Fruit fly (Drosophila melanogaster) whole organism, embryonic: ENCODE measurements around the gene CG34258.

Experiments
- Awh ChIP-seq: fragments of 200-800 bp; sonication (Bioruptor generic); IDR thresholded peaks from 2 replicates; pipeline ENCODE4, ENCODE4 v1.3.6; 2022; ENCODE audit warnings: missing biosample characterization, missing genetic modification characterization
- Blimp-1 ChIP-seq: fragments of 200-800 bp; sonication (Bioruptor generic); optimal IDR thresholded peaks from 3 replicates; lab custom pipeline; 2018; ENCODE audit warnings: missing biosample characterization, missing genetic modification characterization, mild to moderate bottlenecking, moderate library complexity, missing genetic modification reagents
- CG11723 ChIP-seq: fragments of 200-800 bp; sonication (Bioruptor generic); optimal IDR thresholded peaks from 2 replicates; lab custom pipeline; 2017; ENCODE audit warnings: missing biosample characterization, mild to moderate bottlenecking, missing genetic modification characterization
- CG12155 ChIP-seq: fragments of 200-800 bp; sonication (Bioruptor generic); optimal IDR thresholded peaks from 3 replicates; lab custom pipeline; 2016; ENCODE audit warnings: missing biosample characterization, missing genetic modification characterization
- CG13287 ChIP-seq: fragments of 200-800 bp; sonication (Bioruptor generic); IDR thresholded peaks from 2 replicates; pipeline ENCODE4 v1.3.6; 2022; ENCODE audit warnings: missing biosample characterization, missing genetic modification characterization; ENCODE audit not compliant: partially characterized antibody
- CG14860 ChIP-seq: fragments of 200-800 bp; sonication (Bioruptor generic); IDR thresholded peaks from 3 replicates; pipeline ENCODE4 v1.3.6; 2022; ENCODE audit warnings: missing biosample characterization, missing genetic modification characterization; ENCODE audit not compliant: partially characterized antibody
- CG14965 ChIP-seq: fragments of 200-800 bp; sonication (Bioruptor generic); optimal IDR thresholded peaks from 2 replicates; lab custom pipeline; 2016; ENCODE audit warnings: missing biosample characterization, missing genetic modification characterization, borderline replicate concordance
- CG1647 ChIP-seq: fragments of 200-800 bp; sonication (Bioruptor generic); optimal IDR thresholded peaks from 3 replicates; lab custom pipeline; 2016; ENCODE audit warnings: missing biosample characterization, missing genetic modification characterization
- CG2116 ChIP-seq: fragments of 200-800 bp; sonication (Bioruptor generic); optimal IDR thresholded peaks from 3 replicates; lab custom pipeline; 2018; ENCODE audit warnings: missing biosample characterization, mild to moderate bottlenecking, missing genetic modification characterization
- CG2199 ChIP-seq: fragments of 200-800 bp; sonication (Bioruptor generic); IDR thresholded peaks from 3 replicates; pipeline ENCODE4 v1.3.6; 2022; ENCODE audit warnings: missing biosample characterization, missing genetic modification characterization
- CG30020 ChIP-seq: fragments of 200-800 bp; optimal IDR thresholded peaks from 2 replicates; lab custom pipeline; 2019; ENCODE audit warnings: missing biosample characterization, mild to moderate bottlenecking, missing genetic modification characterization, moderate library complexity
- CG31224 ChIP-seq: fragments of 200-800 bp; sonication (Bioruptor generic); IDR thresholded peaks from 2 replicates; pipeline ENCODE4 v1.3.6; 2022; ENCODE audit warnings: missing biosample characterization, missing genetic modification characterization
- CG33557 ChIP-seq: fragments of 200-800 bp; sonication (Bioruptor generic); optimal IDR thresholded peaks from 2 replicates; lab custom pipeline; 2019; ENCODE audit warnings: missing biosample characterization, mild to moderate bottlenecking, missing genetic modification characterization, moderate library complexity
- CG34224 ChIP-seq: fragments of 200-800 bp; sonication (Bioruptor generic); IDR thresholded peaks from 3 replicates; pipeline ENCODE4 v1.3.6; 2022; ENCODE audit warnings: missing biosample characterization, missing genetic modification characterization; ENCODE audit not compliant: partially characterized antibody
- CG4424 ChIP-seq: fragments of 200-800 bp; sonication (Bioruptor generic); optimal IDR thresholded peaks from 3 replicates; lab custom pipeline; 2016; ENCODE audit warnings: missing biosample characterization, missing genetic modification characterization
- CG6689 ChIP-seq: fragments of 200-800 bp; sonication (Bioruptor generic); IDR thresholded peaks from 2 replicates; pipeline ENCODE4 v1.3.6; 2022; ENCODE audit warnings: missing biosample characterization, missing genetic modification characterization
- CG6854 ChIP-seq: fragments of 200-800 bp; sonication (Bioruptor generic); optimal IDR thresholded peaks from 3 replicates; lab custom pipeline; 2017; ENCODE audit warnings: missing biosample characterization, mild to moderate bottlenecking, missing genetic modification characterization
- CG7357 ChIP-seq: fragments of 200-800 bp; sonication (Bioruptor generic); IDR thresholded peaks from 3 replicates; pipeline ENCODE4 v1.3.6; 2022; ENCODE audit warnings: missing biosample characterization, missing genetic modification characterization
- Dbx ChIP-seq: fragments of 200-800 bp; sonication (Bioruptor generic); IDR thresholded peaks from 3 replicates; pipeline ENCODE4 v1.3.6; 2022; ENCODE audit warnings: missing biosample characterization, missing genetic modification characterization
- Dll ChIP-seq: fragments of 200-800 bp; sonication (Bioruptor generic); IDR thresholded peaks from 4 replicates; pipeline ENCODE4 v1.3.6; 2022; ENCODE audit warnings: missing biosample characterization, missing genetic modification characterization; ENCODE audit not compliant: partially characterized antibody
- Ets65A ChIP-seq: fragments of 200-800 bp; sonication (Bioruptor generic); peaks from one replicate; lab custom pipeline; 2016; ENCODE audit warnings: missing biosample characterization, missing genetic modification characterization
- Fer2 ChIP-seq: fragments of 200-800 bp; sonication (Bioruptor generic); optimal IDR thresholded peaks from 2 replicates; lab custom pipeline; 2018; ENCODE audit warnings: missing biosample characterization, mild to moderate bottlenecking, missing genetic modification characterization, moderate library complexity
- MBD-R2 ChIP-seq: fragments of 200-800 bp; sonication (Bioruptor generic); IDR thresholded peaks from 2 replicates; pipeline ENCODE4 v1.3.6; 2022; ENCODE audit warnings: missing biosample characterization, missing genetic modification characterization
- NFAT ChIP-seq: fragments of 200-800 bp; sonication (Bioruptor generic); IDR thresholded peaks from 2 replicates; pipeline ENCODE4 v1.3.6; 2022; ENCODE audit warnings: missing biosample characterization, missing genetic modification characterization
- NK7.1 ChIP-seq: fragments of 200-800 bp; sonication (Bioruptor generic); optimal IDR thresholded peaks from 3 replicates; lab custom pipeline; 2016; ENCODE audit warnings: missing biosample characterization, missing genetic modification characterization
- Nf-YA ChIP-seq: fragments of 200-800 bp; sonication (Bioruptor generic); IDR thresholded peaks from 2 replicates; pipeline ENCODE4 v1.3.6; 2022; ENCODE audit warnings: missing biosample characterization, missing genetic modification characterization
- Pdp1 ChIP-seq, 2 experiments: fragments of 200-800 bp; sonication (Bioruptor generic); optimal IDR thresholded peaks; 3 replicates each; lab custom pipeline; 2016; ENCODE audit warnings: missing biosample characterization in 2 of 2, missing genetic modification characterization in 2 of 2, mild to moderate bottlenecking in 1 of 2, moderate library complexity in 1 of 2
- Scr ChIP-seq: fragments of 200-800 bp; sonication (Bioruptor generic); IDR thresholded peaks from 2 replicates; pipeline ENCODE4 v1.3.6; 2022; ENCODE audit warnings: missing biosample characterization, missing genetic modification characterization; ENCODE audit not compliant: partially characterized antibody
- Tbp ChIP-seq: fragments of >200 bp; optimal IDR thresholded peaks from 2 replicates; lab custom pipeline; 2018; ENCODE audit warnings: missing biosample characterization, missing genetic modification characterization
- YL-1 ChIP-seq: fragments of 200-800 bp; sonication (Bioruptor generic); optimal IDR thresholded peaks from 3 replicates; lab custom pipeline; 2017; ENCODE audit warnings: missing biosample characterization, mild to moderate bottlenecking, missing genetic modification characterization
- bcd ChIP-seq: fragments of 200-800 bp; sonication (Bioruptor generic); optimal IDR thresholded peaks from 2 replicates; lab custom pipeline; 2017; ENCODE audit warnings: missing biosample characterization, mild to moderate bottlenecking, missing genetic modification characterization
- btn ChIP-seq: fragments of 200-800 bp; sonication (Bioruptor generic); optimal IDR thresholded peaks from 2 replicates; lab custom pipeline; 2016; ENCODE audit warnings: missing biosample characterization, missing genetic modification characterization
- corto ChIP-seq: fragments of 200-800 bp; sonication (Bioruptor generic); optimal IDR thresholded peaks from 2 replicates; lab custom pipeline; 2016; ENCODE audit warnings: missing biosample characterization, mild to moderate bottlenecking, missing genetic modification characterization, moderate library complexity
- disco-r ChIP-seq: fragments of 200-800 bp; sonication (Bioruptor generic); optimal IDR thresholded peaks from 2 replicates; lab custom pipeline; 2016; ENCODE audit warnings: missing biosample characterization, missing genetic modification characterization
- exex ChIP-seq: fragments of 200-800 bp; sonication (Bioruptor generic); optimal IDR thresholded peaks from 4 replicates; lab custom pipeline; 2018; ENCODE audit warnings: missing biosample characterization, mild to moderate bottlenecking, missing genetic modification characterization, moderate library complexity
- eyg ChIP-seq: fragments of 200-800 bp; sonication (Bioruptor generic); optimal IDR thresholded peaks from 3 replicates; lab custom pipeline; 2016; ENCODE audit warnings: missing biosample characterization, missing genetic modification characterization
- fru ChIP-seq: fragments of >200 bp; optimal IDR thresholded peaks from 2 replicates; lab custom pipeline; 2017
- insv ChIP-seq, 2 experiments: fragments of 200-800 bp; sonication (Bioruptor generic); optimal IDR thresholded peaks; 3 replicates each; lab custom pipeline; 2016 to 2018; ENCODE audit warnings: missing biosample characterization in 2 of 2, missing genetic modification characterization in 2 of 2
- jigr1 ChIP-seq: fragments of 200-800 bp; sonication (Bioruptor generic); IDR thresholded peaks from 3 replicates; pipeline ENCODE4 v1.3.6; 2022; ENCODE audit warnings: missing biosample characterization, missing genetic modification characterization
- ken ChIP-seq: fragments of 200-800 bp; sonication (Bioruptor generic); IDR thresholded peaks from 3 replicates; pipeline ENCODE4 v1.3.6; 2022; ENCODE audit warnings: missing biosample characterization, missing genetic modification characterization
- luna ChIP-seq: fragments of 200-800 bp; sonication (Bioruptor generic); optimal IDR thresholded peaks from 2 replicates; lab custom pipeline; 2016; ENCODE audit warnings: missing biosample characterization, missing genetic modification characterization
- nmo ChIP-seq: fragments of 200-800 bp; sonication (Bioruptor generic); optimal IDR thresholded peaks from 2 replicates; lab custom pipeline; 2018; ENCODE audit warnings: missing biosample characterization, mild to moderate bottlenecking, missing genetic modification characterization, moderate library complexity
- pb ChIP-seq: fragments of 200-800 bp; sonication (Bioruptor generic); optimal IDR thresholded peaks from 3 replicates; lab custom pipeline; 2016; ENCODE audit warnings: missing biosample characterization, missing genetic modification characterization
- pros ChIP-seq: fragments of 200-800 bp; sonication (Bioruptor generic); optimal IDR thresholded peaks from 3 replicates; lab custom pipeline; 2019; ENCODE audit warnings: missing biosample characterization, mild to moderate bottlenecking, missing genetic modification characterization, moderate library complexity
- pzg ChIP-seq: fragments of 200-800 bp; sonication (Bioruptor generic); optimal IDR thresholded peaks from 3 replicates; lab custom pipeline; 2018; ENCODE audit warnings: missing biosample characterization, mild to moderate bottlenecking, missing genetic modification characterization, moderate library complexity
- sima ChIP-seq: fragments of 200-800 bp; sonication (Bioruptor generic); optimal IDR thresholded peaks from 2 replicates; lab custom pipeline; 2016; ENCODE audit warnings: missing biosample characterization, missing genetic modification characterization
- tio ChIP-seq: fragments of 200-800 bp; sonication (Bioruptor generic); optimal IDR thresholded peaks from 2 replicates; lab custom pipeline; 2017; ENCODE audit warnings: missing biosample characterization, missing genetic modification characterization, inconsistent platforms
- trem ChIP-seq: fragments of 200-800 bp; optimal IDR thresholded peaks from 3 replicates; lab custom pipeline; 2019; ENCODE audit warnings: missing biosample characterization, mild to moderate bottlenecking, missing genetic modification characterization, moderate library complexity
- zen ChIP-seq: fragments of 200-800 bp; sonication (Bioruptor generic); optimal IDR thresholded peaks from 3 replicates; lab custom pipeline; 2018; ENCODE audit warnings: missing biosample characterization, mild to moderate bottlenecking, missing genetic modification characterization, moderate library complexity

The CG34258 gene

DNA sequence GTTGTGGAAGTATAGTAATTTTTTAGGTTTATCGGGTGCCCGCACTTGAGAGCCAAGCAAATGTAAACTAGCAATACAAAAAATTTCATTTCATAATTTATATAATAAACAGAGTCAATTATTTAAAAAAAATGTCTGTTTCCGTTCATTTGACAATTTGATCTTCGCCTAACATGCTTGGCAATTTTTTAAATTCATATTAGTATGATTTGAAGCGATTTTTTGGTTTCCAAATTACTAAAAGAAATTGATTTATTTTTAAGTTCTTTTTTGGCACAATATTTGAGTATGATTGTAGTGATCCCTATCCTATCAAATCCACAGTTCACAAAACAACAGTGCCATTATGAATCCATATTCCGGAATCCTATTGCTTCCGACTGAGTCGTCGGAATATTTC lies at the start of gene CG34258:
Gene CG34258 (minus strand): TSS at position 101 of the 400 bp plus-strand sequence.
- TF ChIP-seq tio (GFP tag; lab: Kevin White, UChicago) (no peak), corto (GFP tag; lab: Kevin White, UChicago) (no peak), pb (no peak), luna (GFP tag; lab: Kevin White, UChicago) (no peak), Fer2 (tag; lab: Kevin White, UChicago) (no peak), exex (tag; lab: Kevin White, UChicago) (no peak), Awh (GFP tag; lab: Robert Waterston, UW) (no peak), CG11723 (no peak), ken (GFP tag; lab: Robert Waterston, UW) (no peak), eyg (GFP tag; lab: Kevin White, UChicago) (no peak), CG6854 (GFP tag; lab: Kevin White, UChicago) (no peak), disco-r (GFP tag; lab: Kevin White, UChicago) (no peak), CG6689 (GFP tag; lab: Robert Waterston, UW) (no peak), CG14965 (GFP tag; lab: Kevin White, UChicago) (no peak), pros (GFP tag; lab: Kevin White, UChicago) (no peak), CG4424 (GFP tag; lab: Kevin White, UChicago) (no peak), CG31224 (no peak), NK7.1 (no peak)

dm6 chr3L:20000878-20001640 lies 49.3 kb upstream of the CG34258 start:
- TF ChIP-seq bcd (no peak), Pdp1 (GFP tag; optimal IDR thresholded peaks at IDR 0.05; lab: Kevin White, UChicago) (peak in 1 of 2 experiments; percentile 91), nmo (GFP tag; lab: Kevin White, UChicago) (peak; percentile 15), Tbp (GFP tag; lab: Kevin White, UChicago) (no peak), CG33557 (GFP tag; lab: Kevin White, UChicago) (peak; percentile 11), CG13287 (0 out of 2 replicates have a peak, but pooled peaks have one; percentile 22), sima (no peak), MBD-R2 (GFP tag; lab: Robert Waterston, UW) (peak; percentile 38; the same call in 1 of the 2 replicates), btn (GFP tag; lab: Kevin White, UChicago) (no peak), Blimp-1 (no peak), pzg (GFP tag; lab: Kevin White, UChicago) (peak; percentile 44), CG11723 (peak; percentile 44), CG12155 (GFP tag; lab: Kevin White, UChicago) (no peak), CG30020 (tag; lab: Kevin White, UChicago) (peak; percentile 99), YL-1 (peak; percentile 43), zen (tag; lab: Kevin White, UChicago) (peak; percentile 2), Scr (GFP tag; lab: Robert Waterston, UW) (0 out of 2 replicates have a peak, but pooled peaks have one; percentile 13), insv (GFP tag; optimal IDR thresholded peaks at IDR 0.05; lab: Kevin White, UChicago) (peak in 1 of 2 experiments; percentile 24), Nf-YA (GFP tag; lab: Robert Waterston, UW) (no peak), NFAT (no peak), CG14860 (GFP tag; lab: Robert Waterston, UW) (peak; percentile 29; the same call in 1 of the 3 replicates), CG2199 (GFP tag; lab: Robert Waterston, UW) (no peak), jigr1 (peak; percentile 49; the same call in 1 of the 3 replicates), CG7357 (GFP tag; lab: Robert Waterston, UW) (no peak), CG2116 (GFP tag; lab: Kevin White, UChicago) (peak; percentile 23), Dbx (GFP tag; lab: Robert Waterston, UW) (no peak), fru (lab: Kevin White, UChicago) (no peak), CG34224 (GFP tag; lab: Robert Waterston, UW) (no peak), CG1647 (GFP tag; lab: Kevin White, UChicago) (no peak), trem (tag; lab: Kevin White, UChicago) (peak; percentile 18), Dll (peak; percentile 47; the same call in 2 of the 4 replicates), Ets65A (GFP tag; lab: Kevin White, UChicago) (no peak)
